Fruit fly (Drosophila melanogaster): ENCODE data around the gene Cyt-b5-r.

Gene Cyt-b5-r

DNA sequence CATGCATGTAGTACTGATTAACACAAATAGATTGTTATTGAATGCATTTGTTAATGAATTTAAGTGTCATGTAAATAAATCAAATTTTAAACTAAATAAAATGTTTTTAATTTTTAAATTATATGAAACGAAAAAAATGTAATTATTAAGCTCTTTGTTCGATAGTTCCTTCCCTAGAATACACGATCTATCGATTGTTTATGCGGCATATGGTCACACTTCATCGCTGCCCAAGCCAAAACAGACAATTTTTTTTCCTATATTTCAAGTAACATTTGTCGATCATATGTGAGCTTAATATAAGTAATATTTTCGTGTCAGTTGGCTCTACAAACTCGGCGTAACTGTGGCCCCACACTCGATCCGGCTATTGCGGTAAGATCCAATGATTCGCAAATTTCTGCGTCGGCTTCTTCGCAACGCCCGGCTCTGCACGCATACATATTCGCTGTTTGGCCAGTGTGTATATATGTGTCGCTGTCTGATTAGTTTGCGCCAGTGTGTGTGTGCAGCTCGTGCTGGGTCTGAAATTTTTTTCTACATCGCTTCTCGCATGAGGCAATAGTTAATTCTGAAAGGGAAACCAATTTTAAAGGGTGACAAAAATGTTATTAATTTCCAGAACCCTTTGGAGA lies 36.5 kb upstream of the Cyt-b5-r start, which contains the start of gene AspRS-m:
Gene AspRS-m (plus strand): TSS at position 207 of the 635 bp plus-strand sequence.
- TF ChIP-seq dsf (GFP tag; optimal IDR thresholded peaks at IDR 0.05; ENCODE audit: borderline replicate concordance), result no peak
- no peak for TF ChIP-seq ey (GFP tag; optimal IDR thresholded peaks at IDR 0.05)
- TF ChIP-seq dl (GFP tag; optimal IDR thresholded peaks at IDR 0.05; ENCODE audit: insufficient read depth in 1 of 2, partially characterized antibody in 2 of 2), result no peak
- TF ChIP-seq woc (GFP tag; optimal IDR thresholded peaks at IDR 0.05), result no peak
- TF ChIP-seq N (GFP tag; optimal IDR thresholded peaks at IDR 0.05), result peak; percentile 52
- TF ChIP-seq CG9705 (GFP tag; optimal IDR thresholded peaks at IDR 0.05), result no peak
- no peak for TF ChIP-seq sv (GFP tag; optimal IDR thresholded peaks at IDR 0.05)
- no peak for TF ChIP-seq Abd-B (GFP tag; optimal IDR thresholded peaks at IDR 0.05)
- TF ChIP-seq tai (GFP tag; optimal IDR thresholded peaks at IDR 0.05), result no peak
- no peak for TF ChIP-seq Hnf4 (GFP tag; optimal IDR thresholded peaks at IDR 0.05)
- TF ChIP-seq h (GFP tag; optimal IDR thresholded peaks at IDR 0.05), result peak; percentile 16
- no peak for TF ChIP-seq Sp1 (GFP tag; optimal IDR thresholded peaks at IDR 0.05)
- TF ChIP-seq jim (GFP tag; optimal IDR thresholded peaks at IDR 0.05), result no peak
- no peak for TF ChIP-seq lola (GFP tag; optimal IDR thresholded peaks at IDR 0.05)

DNA sequence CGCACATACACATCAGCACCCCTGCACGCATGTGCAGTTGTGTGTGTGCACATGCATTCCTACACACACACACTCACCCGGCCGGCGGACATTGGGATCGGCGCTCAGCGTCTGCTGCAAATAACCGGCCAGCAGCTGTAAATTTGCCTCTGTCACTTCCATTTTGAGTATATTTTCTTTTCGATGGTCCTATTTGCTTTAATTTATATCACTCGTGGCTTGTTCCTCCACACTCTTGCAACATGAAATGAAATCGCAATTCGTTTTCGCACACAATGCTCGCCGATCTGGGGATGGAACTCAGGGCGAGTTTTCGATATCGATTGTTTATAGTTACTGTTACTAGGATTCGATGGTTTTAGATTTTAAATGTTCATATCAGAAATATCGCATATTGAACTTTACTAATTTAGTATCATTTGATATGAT lies 34.4 kb upstream of the Cyt-b5-r start, which contains the start of gene Cse1:
Gene Cse1 (minus strand): TSS at position 303 of the 429 bp plus-strand sequence.
- TF ChIP-seq Abd-B (GFP tag; optimal IDR thresholded peaks at IDR 0.05) (no peak), Dfd (GFP tag; optimal IDR thresholded peaks at IDR 0.05) (no peak), GATAd (GFP tag; optimal IDR thresholded peaks at IDR 0.05) (no peak), CG9705 (GFP tag; optimal IDR thresholded peaks at IDR 0.05) (no peak), fru (GFP tag; optimal IDR thresholded peaks at IDR 0.05) (no peak), dmrt93B (GFP tag; optimal IDR thresholded peaks at IDR 0.05) (no peak), Hnf4 (GFP tag; optimal IDR thresholded peaks at IDR 0.05) (no peak), brk (GFP tag; optimal IDR thresholded peaks at IDR 0.05) (no peak), CG32264 (GFP tag; optimal IDR thresholded peaks at IDR 0.05) (no peak), Sp1 (GFP tag; optimal IDR thresholded peaks at IDR 0.05) (no peak), woc (GFP tag; optimal IDR thresholded peaks at IDR 0.05) (peak; percentile 24), N (GFP tag; optimal IDR thresholded peaks at IDR 0.05) (peak; percentile 72)

DNA sequence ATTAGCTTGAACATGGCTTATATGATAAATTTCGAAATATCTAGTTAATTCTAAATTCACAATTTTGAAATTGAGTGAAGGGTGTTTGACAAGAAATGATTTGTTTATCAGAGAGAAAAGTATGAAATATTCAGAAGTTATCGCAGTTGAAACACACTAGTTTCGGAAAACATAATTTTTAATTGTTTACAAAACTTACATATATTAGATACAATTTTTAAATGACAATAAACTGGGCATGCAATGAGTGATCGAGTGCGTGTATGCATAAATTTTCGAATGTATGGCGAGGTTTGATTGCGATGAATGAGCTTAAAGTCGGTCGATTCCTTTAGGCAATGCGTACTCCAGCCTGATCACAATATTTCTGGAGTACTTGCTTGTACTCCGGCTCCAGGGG lies 30.5 kb upstream of the Cyt-b5-r start, which contains the start of gene CG13280:
Gene CG13280 (minus strand): TSS at position 101 of the 400 bp plus-strand sequence.
- TF ChIP-seq Hr83 (GFP tag; optimal IDR thresholded peaks at IDR 0.05; ENCODE audit: poor library complexity, severe bottlenecking) (no peak), CG9705 (GFP tag; optimal IDR thresholded peaks at IDR 0.05) (no peak), brk (GFP tag; optimal IDR thresholded peaks at IDR 0.05) (no peak), OdsH (GFP tag; optimal IDR thresholded peaks at IDR 0.05) (no peak), HLH106 (tag; optimal IDR thresholded peaks at IDR 0.05) (no peak), CG32264 (GFP tag; optimal IDR thresholded peaks at IDR 0.05) (no peak), usp (GFP tag; optimal IDR thresholded peaks at IDR 0.05) (no peak), Rel (GFP tag; optimal IDR thresholded peaks at IDR 0.05) (no peak), Rel (tag; optimal IDR thresholded peaks at IDR 0.05) (no peak), Hr78 (GFP tag; optimal IDR thresholded peaks at IDR 0.05) (no peak), Abd-B (GFP tag; optimal IDR thresholded peaks at IDR 0.05) (no peak), ey (GFP tag; optimal IDR thresholded peaks at IDR 0.05) (no peak), rgr (GFP tag; optimal IDR thresholded peaks at IDR 0.05) (no peak), tai (GFP tag; optimal IDR thresholded peaks at IDR 0.05) (no peak)

DNA sequence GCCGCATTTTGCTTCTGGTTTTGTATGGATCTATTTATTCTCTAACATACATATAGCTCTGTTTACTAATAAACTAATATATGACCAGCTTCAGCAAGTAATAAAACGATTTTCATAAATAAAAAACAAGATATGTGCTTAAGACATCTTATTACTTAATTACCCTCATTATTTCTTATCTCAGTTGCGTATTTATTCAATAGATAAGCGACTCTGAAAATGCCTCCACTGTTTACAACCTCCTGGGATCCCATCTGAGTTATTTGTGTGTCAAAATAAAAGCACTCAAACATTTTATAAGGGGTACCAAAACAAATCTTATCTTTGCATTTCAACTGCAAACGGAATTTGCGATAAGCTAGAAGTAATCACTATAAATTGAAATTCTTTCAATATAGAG lies 29.2 kb upstream of the Cyt-b5-r start:
- TF ChIP-seq Dfd (GFP tag; optimal IDR thresholded peaks at IDR 0.05) (no peak), Hnf4 (GFP tag; optimal IDR thresholded peaks at IDR 0.05) (no peak), h (GFP tag; optimal IDR thresholded peaks at IDR 0.05) (no peak), lola (GFP tag; optimal IDR thresholded peaks at IDR 0.05) (no peak), Dif (GFP tag; optimal IDR thresholded peaks at IDR 0.05; ENCODE audit: partially characterized antibody) (no peak), fru (GFP tag; optimal IDR thresholded peaks at IDR 0.05) (no peak), Sp1 (GFP tag; optimal IDR thresholded peaks at IDR 0.05) (peak; percentile 79), Rel (GFP tag; optimal IDR thresholded peaks at IDR 0.05) (no peak), Rel (tag; optimal IDR thresholded peaks at IDR 0.05) (peak; percentile 37), OdsH (GFP tag; optimal IDR thresholded peaks at IDR 0.05) (no peak), tai (GFP tag; optimal IDR thresholded peaks at IDR 0.05) (no peak), Vsx2 (GFP tag; optimal IDR thresholded peaks at IDR 0.05; ENCODE audit: partially characterized antibody) (no peak), rgr (GFP tag; optimal IDR thresholded peaks at IDR 0.05) (peak; percentile 15), HLH106 (tag; optimal IDR thresholded peaks at IDR 0.05) (peak; percentile 19), psq (GFP tag; optimal IDR thresholded peaks at IDR 0.05) (no peak), CG9705 (GFP tag; optimal IDR thresholded peaks at IDR 0.05) (peak; percentile 8), brk (GFP tag; optimal IDR thresholded peaks at IDR 0.05) (no peak), foxo (GFP tag; optimal IDR thresholded peaks at IDR 0.05) (no peak), dmrt93B (GFP tag; optimal IDR thresholded peaks at IDR 0.05) (no peak)
